Worm (Caenorhabditis elegans) whole organism, late embryonic: ENCODE measurements around the gene T05C12.1.

ENCODE experiments used
- ama-1 ChIP-seq: fragments of 150-350 bp; optimal IDR thresholded peaks from 2 replicates; lab custom pipeline; 2014
- ceh-2 ChIP-seq: sonication (generic microtip); optimal IDR thresholded peaks from 2 replicates; lab custom pipeline; 2016; ENCODE audit warnings: missing genotype, missing genetic modification characterization, missing compliant biosample characterization
- ceh-6 ChIP-seq: fragments of 200-800 bp; sonication (Bioruptor generic); optimal IDR thresholded peaks from 2 replicates; lab custom pipeline; 2018; ENCODE audit warnings: mild to moderate bottlenecking, missing genetic modification characterization, missing compliant biosample characterization
- elt-2 ChIP-seq: sonication (generic microtip); optimal IDR thresholded peaks from 2 replicates; lab custom pipeline; 2016; ENCODE audit warnings: missing genetic modification reagents, missing genetic modification characterization, missing compliant biosample characterization
- ets-4 ChIP-seq: sonication (generic microtip); optimal IDR thresholded peaks from 2 replicates; lab custom pipeline; 2016; ENCODE audit warnings: missing genetic modification characterization, missing compliant biosample characterization
- hlh-30 ChIP-seq: sonication (generic microtip); optimal IDR thresholded peaks from 2 replicates; lab custom pipeline; 2017; ENCODE audit warnings: antibody characterized with exemption, missing genetic modification characterization, missing compliant biosample characterization; ENCODE audit not compliant: insufficient read depth
- lim-6 ChIP-seq: sonication (generic microtip); optimal IDR thresholded peaks from 2 replicates; lab custom pipeline; 2016; ENCODE audit warnings: missing genetic modification characterization, missing compliant biosample characterization
- nhr-11 ChIP-seq: fragments of 150-350 bp; optimal IDR thresholded peaks from 2 replicates; lab custom pipeline; 2014; ENCODE audit warnings: missing biosample characterization, missing genetic modification characterization
- nhr-232 ChIP-seq: sonication (generic microtip); optimal IDR thresholded peaks from 2 replicates; lab custom pipeline; 2016; ENCODE audit warnings: missing genetic modification characterization, missing compliant biosample characterization
- pqm-1 ChIP-seq: sonication (generic microtip); optimal IDR thresholded peaks from 2 replicates; lab custom pipeline; 2016; ENCODE audit warnings: missing genetic modification characterization, missing compliant biosample characterization
- sox-4 ChIP-seq: sonication (generic microtip); optimal IDR thresholded peaks from 2 replicates; lab custom pipeline; 2017; ENCODE audit warnings: mild to moderate bottlenecking, missing genetic modification characterization, inconsistent platforms, missing compliant biosample characterization
- tbx-2 ChIP-seq: sonication (generic microtip); optimal IDR thresholded peaks from 2 replicates; lab custom pipeline; 2016; ENCODE audit warnings: missing genetic modification characterization, missing compliant biosample characterization

ce11 chrII:8138015-8138546, 35.4 kb upstream of the T05C12.1 start, which contains the start of gene cdc-48.2:
- no peak for TF ChIP-seq ama-1 (lab: Kevin White, UChicago)
- TF ChIP-seq ets-4 (tag; lab: Kevin White, UChicago): no peak
- no peak for TF ChIP-seq nhr-232
- no peak for TF ChIP-seq pqm-1 (tag; lab: Kevin White, UChicago)
- no peak for TF ChIP-seq elt-2 (tag; lab: Kevin White, UChicago)
- no peak for TF ChIP-seq hlh-30 (tag; lab: Kevin White, UChicago)
- no peak for TF ChIP-seq sox-4 (tag; lab: Kevin White, UChicago)
- no peak for TF ChIP-seq tbx-2 (tag; lab: Kevin White, UChicago)
- no peak for TF ChIP-seq lim-6 (tag; lab: Kevin White, UChicago)
- no peak for TF ChIP-seq ceh-2 (tag; lab: Kevin White, UChicago)
- TF ChIP-seq nhr-11 (tag; lab: Kevin White, UChicago): no peak
- TF ChIP-seq ceh-6 (GFP tag; lab: Kevin White, UChicago): no peak
